Fruit fly (Drosophila melanogaster): ENCODE results near the gene Or10a.
A peak's percentile ranks its signal among the peaks of the same experiment; 100 is the strongest.

The Or10a gene

DNA sequence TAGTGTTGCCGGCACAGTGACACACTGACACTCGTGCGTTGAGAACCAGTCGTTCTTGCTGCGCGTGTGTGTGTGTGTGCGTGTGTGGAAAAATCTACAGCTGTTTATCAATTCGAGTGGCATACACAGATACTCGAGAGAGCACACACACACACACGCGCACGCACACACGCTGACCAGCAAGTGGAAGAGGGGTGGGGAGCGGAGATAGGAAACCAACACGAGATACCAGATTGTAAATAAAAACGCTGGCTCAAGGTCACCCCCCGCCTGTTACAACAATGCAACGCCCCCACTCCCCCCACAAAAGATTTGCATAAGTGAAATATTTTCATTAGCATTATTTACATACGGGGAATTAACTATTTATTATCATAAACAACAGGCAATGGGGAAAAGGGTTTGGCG is 10.1 kb upstream of the Or10a start (continued):
- no peak for TF ChIP-seq CG18011 (GFP tag; optimal IDR thresholded peaks at IDR 0.05)
- TF ChIP-seq CG7271 (tag; optimal IDR thresholded peaks at IDR 0.05), result no peak
- TF ChIP-seq CG10654 (GFP tag; optimal IDR thresholded peaks at IDR 0.05), result no peak
- no peak for TF ChIP-seq Atf-2 (GFP tag; optimal IDR thresholded peaks at IDR 0.05)
- no peak for TF ChIP-seq CG12155 (GFP tag; optimal IDR thresholded peaks at IDR 0.05)
- no peak for TF ChIP-seq trh (GFP tag; optimal IDR thresholded peaks at IDR 0.05)
- no peak for TF ChIP-seq CG12744 (GFP tag; optimal IDR thresholded peaks at IDR 0.05)
- no peak for TF ChIP-seq gce (GFP tag; IDR thresholded peaks at IDR 0.05)
- TF ChIP-seq sima (GFP tag; optimal IDR thresholded peaks at IDR 0.05), result no peak
- no peak for TF ChIP-seq CG10979 (tag; optimal IDR thresholded peaks at IDR 0.05)
- no peak for TF ChIP-seq CG17612 (GFP tag; IDR thresholded peaks at IDR 0.05)
- TF ChIP-seq jing (GFP tag; optimal IDR thresholded peaks at IDR 0.05), result no peak
- TF ChIP-seq CG9817 (tag; optimal IDR thresholded peaks at IDR 0.05), result peak; percentile 9
- TF ChIP-seq CG1602 (GFP tag; optimal IDR thresholded peaks at IDR 0.05), result no peak
- no peak for TF ChIP-seq stc (GFP tag; IDR thresholded peaks at IDR 0.05)
- peak; percentile 36 for TF ChIP-seq CG12391 (tag; optimal IDR thresholded peaks at IDR 0.05)
- TF ChIP-seq pum (GFP tag; optimal IDR thresholded peaks at IDR 0.05), result no peak
- no peak for TF ChIP-seq az2 (GFP tag; optimal IDR thresholded peaks at IDR 0.05)
- peak; percentile 72 for TF ChIP-seq CG6813 (GFP tag; optimal IDR thresholded peaks at IDR 0.05)
- no peak for TF ChIP-seq Poxn (GFP tag; IDR thresholded peaks at IDR 0.05)
- TF ChIP-seq ERR (GFP tag; optimal IDR thresholded peaks at IDR 0.05), result peak; percentile 80
- TF ChIP-seq Awh (GFP tag; IDR thresholded peaks at IDR 0.05), result no peak
- no peak for TF ChIP-seq CG11696 (GFP tag; IDR thresholded peaks at IDR 0.05)
- no peak for TF ChIP-seq da (GFP tag; optimal IDR thresholded peaks at IDR 0.05)
- no peak for TF ChIP-seq hb (GFP tag; IDR thresholded peaks at IDR 0.05; ENCODE audit: partially characterized antibody)
- no peak for TF ChIP-seq bbx (GFP tag; IDR thresholded peaks at IDR 0.05; ENCODE audit: partially characterized antibody)
- TF ChIP-seq CG3726 (GFP tag; IDR thresholded peaks at IDR 0.05), result no peak
- TF ChIP-seq Meics (GFP tag; optimal IDR thresholded peaks at IDR 0.05), result peak; percentile 62
- no peak for TF ChIP-seq vfl (GFP tag; optimal IDR thresholded peaks at IDR 0.05)
- no peak for TF ChIP-seq CG3838 (GFP tag; optimal IDR thresholded peaks at IDR 0.05)
- peak; percentile 29 for TF ChIP-seq CG10147 (GFP tag; optimal IDR thresholded peaks at IDR 0.05)
- TF ChIP-seq CHES-1-like (GFP tag; optimal IDR thresholded peaks at IDR 0.05), result no peak
- no peak for TF ChIP-seq CG12236 (GFP tag; optimal IDR thresholded peaks at IDR 0.05)
- no peak for TF ChIP-seq lov (optimal IDR thresholded peaks at IDR 0.05)
- TF ChIP-seq lov (GFP tag; IDR thresholded peaks at IDR 0.05), result no peak
- TF ChIP-seq CG9609 (GFP tag; optimal IDR thresholded peaks at IDR 0.05), result no peak
- TF ChIP-seq Hr39 (optimal IDR thresholded peaks at IDR 0.05), result no peak
- no peak for TF ChIP-seq CG10959 (GFP tag; IDR thresholded peaks at IDR 0.05)
- TF ChIP-seq klu (GFP tag; IDR thresholded peaks at IDR 0.05), result no peak
- TF ChIP-seq CG10565 (GFP tag; optimal IDR thresholded peaks at IDR 0.05), result no peak
- no peak for TF ChIP-seq H15 (GFP tag; IDR thresholded peaks at IDR 0.05)
- TF ChIP-seq ewg (GFP tag; optimal IDR thresholded peaks at IDR 0.05), result no peak
- no peak for TF ChIP-seq CG2129 (GFP tag; IDR thresholded peaks at IDR 0.05; ENCODE audit: partially characterized antibody)
- no peak for TF ChIP-seq tll (GFP tag; optimal IDR thresholded peaks at IDR 0.05)
- TF ChIP-seq CG11093 (GFP tag; IDR thresholded peaks at IDR 0.05), result no peak
- no peak for TF ChIP-seq NfI (GFP tag; optimal IDR thresholded peaks at IDR 0.05)
- no peak for TF ChIP-seq p53 (GFP tag; optimal IDR thresholded peaks at IDR 0.05)
- TF ChIP-seq CG14050 (GFP tag; IDR thresholded peaks at IDR 0.05), result no peak
- no peak for TF ChIP-seq run (tag; optimal IDR thresholded peaks at IDR 0.05)
- TF ChIP-seq CG2120 (GFP tag; optimal IDR thresholded peaks at IDR 0.05), result no peak
- TF ChIP-seq CG15601 (tag; optimal IDR thresholded peaks at IDR 0.05), result peak; percentile 56
- TF ChIP-seq CG14014 (GFP tag; IDR thresholded peaks at IDR 0.05), result no peak; the same call in 1 of the 2 replicates
- peak; percentile 11 for TF ChIP-seq pb (GFP tag; optimal IDR thresholded peaks at IDR 0.05)
